Worm (Caenorhabditis elegans) whole organism, early embryonic: ENCODE measurements around the gene B0244.16.

Experiments used
- B0310.2 ChIP-seq: sonication (generic microtip); optimal IDR thresholded peaks from 2 replicates; lab custom pipeline; 2016; ENCODE audit warnings: mild to moderate bottlenecking, missing genetic modification characterization, missing compliant biosample characterization
- F13C5.2 ChIP-seq: sonication (generic microtip); optimal IDR thresholded peaks from 2 replicates; lab custom pipeline; 2017; ENCODE audit warnings: mild to moderate bottlenecking, missing genetic modification characterization, inconsistent platforms, missing compliant biosample characterization
- aly-1 ChIP-seq: sonication (generic microtip); optimal IDR thresholded peaks from 2 replicates; lab custom pipeline; 2016; ENCODE audit warnings: missing genetic modification characterization, missing compliant biosample characterization
- ama-1 ChIP-seq: fragments of 150-350 bp; optimal IDR thresholded peaks from 2 replicates; lab custom pipeline; 2014
- ceh-13 ChIP-seq: fragments of 200-800 bp; sonication (Bioruptor generic); optimal IDR thresholded peaks from 2 replicates; lab custom pipeline; 2018; ENCODE audit warnings: mild to moderate bottlenecking, missing genetic modification characterization, missing compliant biosample characterization
- ceh-36 ChIP-seq: sonication (generic microtip); optimal IDR thresholded peaks from 2 replicates; lab custom pipeline; 2016; ENCODE audit warnings: missing genetic modification characterization, inconsistent platforms, missing compliant biosample characterization
- ets-7 ChIP-seq: sonication (generic microtip); optimal IDR thresholded peaks from 2 replicates; lab custom pipeline; 2016; ENCODE audit warnings: missing genotype, missing genetic modification characterization, missing compliant biosample characterization
- flt-1 ChIP-seq: fragments of 200-800 bp; sonication (Bioruptor generic); IDR thresholded peaks from 2 replicates; pipeline ENCODE4 v1.3.6; 2022; ENCODE audit warnings: missing genetic modification characterization, missing compliant biosample characterization
- hmbx-1 ChIP-seq: sonication (generic microtip); optimal IDR thresholded peaks from 2 replicates; lab custom pipeline; 2016; ENCODE audit warnings: mild to moderate bottlenecking, missing genetic modification characterization, missing compliant biosample characterization
- hmg-4 ChIP-seq: fragments of 200-800 bp; sonication (Bioruptor generic); optimal IDR thresholded peaks from 2 replicates; lab custom pipeline; 2018; ENCODE audit warnings: mild to moderate bottlenecking, missing genetic modification characterization, missing compliant biosample characterization
- hnd-1 ChIP-seq: sonication (generic microtip); optimal IDR thresholded peaks from 2 replicates; lab custom pipeline; 2016; ENCODE audit warnings: missing genetic modification characterization, missing compliant biosample characterization
- pes-1 ChIP-seq: fragments of 200-800 bp; sonication (Bioruptor generic); IDR thresholded peaks from 2 replicates; pipeline ENCODE4 v1.3.6; 2022; ENCODE audit warnings: missing genetic modification reagents, missing genetic modification characterization, missing compliant biosample characterization
- scrt-1 ChIP-seq: fragments of 200-800 bp; sonication (Bioruptor generic); IDR thresholded peaks from 2 replicates; pipeline ENCODE4 v1.3.6; 2022; ENCODE audit warnings: missing genetic modification characterization, missing compliant biosample characterization
- sea-1 ChIP-seq: fragments of 200-800 bp; sonication (Bioruptor generic); conservative IDR thresholded peaks from 2 replicates; pipeline ENCODE4 v1.3.6; 2022; ENCODE audit warnings: missing genetic modification characterization, missing compliant biosample characterization
- tbx-11 ChIP-seq: fragments of 200-800 bp; sonication (Bioruptor generic); IDR thresholded peaks from 2 replicates; pipeline ENCODE4 v1.3.6; 2022; ENCODE audit warnings: missing genetic modification characterization, missing compliant biosample characterization
- tbx-37 ChIP-seq: fragments of 200-800 bp; sonication (Bioruptor generic); conservative IDR thresholded peaks from 2 replicates; pipeline ENCODE4 v1.3.6; 2022; ENCODE audit warnings: missing genetic modification reagents, missing genetic modification characterization, missing compliant biosample characterization
- tra-4 ChIP-seq: sonication (generic microtip); optimal IDR thresholded peaks from 2 replicates; lab custom pipeline; 2017; ENCODE audit warnings: missing genetic modification characterization, missing compliant biosample characterization

The B0244.16 gene

ce11 chrIII:5711881-5712643, 28.7 kb upstream of the B0244.16 start:
- TF ChIP-seq hmbx-1 (tag; lab: Kevin White, UChicago): no peak
- TF ChIP-seq pes-1 (GFP tag; lab: Robert Waterston, UW): no peak
- TF ChIP-seq hmg-4 (GFP tag; lab: Kevin White, UChicago): no peak
- TF ChIP-seq flt-1 (GFP tag; lab: Robert Waterston, UW): no peak
- no peak for TF ChIP-seq tbx-11 (GFP tag; lab: Robert Waterston, UW)
- no peak for TF ChIP-seq scrt-1 (GFP tag; lab: Robert Waterston, UW)
- TF ChIP-seq tra-4 (tag; lab: Kevin White, UChicago): no peak
- no peak for TF ChIP-seq hnd-1
- TF ChIP-seq aly-1: no peak
- TF ChIP-seq ets-7: no peak
- TF ChIP-seq sea-1 (GFP tag; lab: Robert Waterston, UW): no peak
- TF ChIP-seq B0310.2 (tag; lab: Kevin White, UChicago): no peak
- TF ChIP-seq ama-1 (lab: Kevin White, UChicago): no peak
- no peak for TF ChIP-seq ceh-36
- TF ChIP-seq F13C5.2: no peak

ce11 chrIII:5714230-5714983, 26.4 kb upstream of the B0244.16 start, which contains the start of gene arf-1:
arf-1 (plus strand) TSS chrIII:5714886.
- TF ChIP-seq tbx-37 (GFP tag; lab: Robert Waterston, UW) (no peak), tbx-11 (GFP tag; lab: Robert Waterston, UW) (no peak), hnd-1 (no peak), hmg-4 (GFP tag; lab: Kevin White, UChicago) (no peak), flt-1 (GFP tag; lab: Robert Waterston, UW) (no peak), B0310.2 (tag; lab: Kevin White, UChicago) (no peak), ceh-36 (no peak), hmbx-1 (tag; lab: Kevin White, UChicago) (no peak), ceh-13 (no peak), F13C5.2 (no peak), aly-1 (no peak), tra-4 (tag; lab: Kevin White, UChicago) (no peak), ets-7 (no peak), sea-1 (GFP tag; lab: Robert Waterston, UW) (no peak)

DNA sequence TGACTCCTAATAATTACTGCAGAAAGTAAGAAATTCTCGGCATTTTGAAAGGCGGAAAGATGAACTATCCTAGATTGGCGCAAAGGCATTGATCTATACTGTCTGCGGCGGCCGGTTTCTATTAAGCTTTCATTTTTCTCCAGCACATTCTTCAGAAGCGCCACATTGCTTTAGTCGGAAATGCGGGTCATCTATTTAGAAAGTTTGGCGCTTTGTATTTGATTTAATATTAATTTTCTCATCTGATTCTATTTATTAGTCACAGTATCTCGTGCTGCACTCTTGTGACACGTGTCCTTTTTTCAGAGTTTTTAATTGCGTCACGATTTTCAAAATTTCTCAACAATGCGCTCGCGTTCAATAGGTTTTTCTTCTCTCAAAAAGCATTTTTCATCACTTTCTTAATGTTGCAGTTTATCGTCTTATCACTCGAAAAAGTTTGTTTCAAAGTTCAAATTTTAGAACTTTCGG, 25.7 kb upstream of the B0244.16 start:
- peak; percentile 27 for TF ChIP-seq ceh-36
- no peak for TF ChIP-seq B0310.2 (tag; lab: Kevin White, UChicago)
- peak; percentile 83 for TF ChIP-seq ama-1 (lab: Kevin White, UChicago)

DNA sequence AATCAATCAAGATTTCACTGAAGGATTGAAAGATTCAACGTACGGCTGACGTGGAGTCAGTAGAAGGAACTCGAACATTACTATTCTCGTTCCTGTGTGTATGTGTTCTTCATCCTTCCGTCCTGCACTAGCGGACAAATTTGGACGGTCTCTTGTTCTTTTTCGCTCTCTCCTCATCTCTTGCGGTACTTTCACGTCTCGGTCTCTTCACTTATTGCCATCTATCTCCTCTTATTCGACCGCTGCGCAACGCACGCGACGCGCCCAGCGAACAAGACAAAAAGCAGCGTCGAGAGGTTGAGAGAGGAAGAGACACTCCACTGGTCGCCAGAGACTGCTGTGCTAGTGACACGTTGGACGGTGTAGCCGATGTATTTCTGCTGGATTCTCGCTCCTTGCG, 25.3 kb upstream of the B0244.16 start:
- TF ChIP-seq flt-1 (GFP tag; lab: Robert Waterston, UW) (no peak), sea-1 (GFP tag; lab: Robert Waterston, UW) (no peak), ceh-13 (no peak), ama-1 (lab: Kevin White, UChicago) (no peak), aly-1 (peak; percentile 70), hmg-4 (GFP tag; lab: Kevin White, UChicago) (peak; percentile 61), pes-1 (GFP tag; lab: Robert Waterston, UW) (no peak), scrt-1 (GFP tag; lab: Robert Waterston, UW) (no peak), F13C5.2 (peak; percentile 54), tbx-37 (GFP tag; lab: Robert Waterston, UW) (0 out of 2 replicates have a peak, but pooled peaks have one; percentile 8), ets-7 (peak; percentile 11)

DNA sequence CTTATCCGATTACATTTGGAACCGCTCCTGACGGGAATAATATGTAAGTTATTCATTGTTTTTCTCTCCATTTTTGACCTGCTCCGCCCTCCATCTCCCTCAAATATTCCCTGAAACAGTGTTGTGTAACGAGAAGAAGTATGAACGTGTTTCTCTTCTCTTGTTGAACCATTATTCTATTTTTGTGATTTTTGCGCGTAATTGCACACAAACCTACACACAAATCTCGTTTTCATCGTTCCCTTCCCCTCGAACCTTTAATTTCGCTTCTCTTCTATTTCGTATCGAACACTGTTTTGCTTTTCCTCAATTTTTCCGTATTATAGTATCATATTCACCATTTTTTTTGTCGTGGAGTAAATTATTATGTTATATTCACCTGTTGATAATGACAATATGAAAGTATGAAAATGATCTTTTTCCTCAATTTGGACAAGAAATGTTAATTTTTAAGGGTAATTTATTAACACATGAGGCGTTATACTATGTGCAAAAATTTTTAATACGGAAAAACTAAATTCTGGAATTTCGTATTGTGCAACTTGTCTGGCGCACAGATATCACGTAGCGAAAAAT, 23.5 kb upstream of the B0244.16 start:
- TF ChIP-seq hmg-4 (GFP tag; lab: Kevin White, UChicago) (no peak), pes-1 (GFP tag; lab: Robert Waterston, UW) (no peak), tbx-37 (GFP tag; lab: Robert Waterston, UW) (no peak), tbx-11 (GFP tag; lab: Robert Waterston, UW) (no peak), flt-1 (GFP tag; lab: Robert Waterston, UW) (no peak), B0310.2 (tag; lab: Kevin White, UChicago) (no peak), hmbx-1 (tag; lab: Kevin White, UChicago) (no peak)

ce11 chrIII:5718385-5718784, 22.4 kb upstream of the B0244.16 start:
- TF ChIP-seq ceh-13 (no peak), B0310.2 (tag; lab: Kevin White, UChicago) (no peak), tbx-37 (GFP tag; lab: Robert Waterston, UW) (no peak), sea-1 (GFP tag; lab: Robert Waterston, UW) (no peak), ets-7 (no peak), hmg-4 (GFP tag; lab: Kevin White, UChicago) (no peak), scrt-1 (GFP tag; lab: Robert Waterston, UW) (no peak), ceh-36 (no peak)

DNA sequence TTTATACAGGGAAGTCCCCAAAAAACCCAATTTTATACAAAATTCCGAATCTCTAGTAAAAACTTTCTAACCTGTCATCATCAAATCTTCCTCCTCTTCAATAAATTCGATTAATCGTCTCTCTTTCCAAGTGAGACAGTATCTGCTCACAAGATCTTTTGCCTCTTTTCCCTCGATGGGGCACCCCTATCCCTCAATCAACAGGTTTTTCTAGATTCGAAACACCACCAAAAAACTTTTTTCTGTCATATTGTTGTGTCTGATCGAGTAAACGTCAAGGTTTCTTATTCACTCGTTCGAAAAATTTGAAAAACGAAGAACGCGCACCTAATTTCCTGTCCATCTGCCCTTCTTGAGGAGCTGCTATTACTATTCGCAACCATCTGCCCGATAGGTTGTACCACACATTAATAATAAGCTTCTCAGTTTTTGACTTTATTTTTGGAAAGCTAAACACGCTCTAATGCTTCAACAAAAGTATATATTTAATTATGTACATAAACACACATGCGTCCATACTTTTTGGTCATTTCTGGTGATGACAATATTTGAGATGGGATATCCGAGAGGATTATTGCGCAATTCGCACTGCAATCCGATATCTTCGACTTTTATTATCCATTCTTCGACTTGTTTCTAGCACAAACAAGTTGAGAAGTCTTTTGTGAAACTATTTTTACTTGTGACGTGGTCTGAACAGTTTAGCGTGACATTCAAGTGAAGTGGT, 21.5 kb upstream of the B0244.16 start:
- TF ChIP-seq sea-1 (GFP tag; lab: Robert Waterston, UW): no peak
- TF ChIP-seq hnd-1: no peak
- no peak for TF ChIP-seq ceh-13
- no peak for TF ChIP-seq pes-1 (GFP tag; lab: Robert Waterston, UW)
- no peak for TF ChIP-seq B0310.2 (tag; lab: Kevin White, UChicago)
- no peak for TF ChIP-seq flt-1 (GFP tag; lab: Robert Waterston, UW)
- TF ChIP-seq hmbx-1 (tag; lab: Kevin White, UChicago): no peak
- no peak for TF ChIP-seq ama-1 (lab: Kevin White, UChicago)
- no peak for TF ChIP-seq tbx-11 (GFP tag; lab: Robert Waterston, UW)
- TF ChIP-seq ceh-36: no peak
